Worm (Caenorhabditis elegans) whole organism, mixed stage, embryonic: ENCODE measurements around the gene W01H2.2.

Source experiments
- M03D4.4 ChIP-seq: sonication (generic microtip); optimal IDR thresholded peaks from 2 replicates; lab custom pipeline; 2017; ENCODE audit warnings: mild to moderate bottlenecking, missing genetic modification characterization, missing compliant biosample characterization
- cnd-1 ChIP-seq: fragments of 200-800 bp; sonication (Bioruptor generic); optimal IDR thresholded peaks from 2 replicates; lab custom pipeline; 2018; ENCODE audit warnings: mild to moderate bottlenecking, missing genetic modification characterization, missing compliant biosample characterization
- nhr-28 ChIP-seq: fragments of 150-350 bp; optimal IDR thresholded peaks from 2 replicates; lab custom pipeline; 2014; ENCODE audit warnings: missing biosample characterization, missing genetic modification characterization
- tbx-8 ChIP-seq: fragments of 200-800 bp; sonication (Bioruptor generic); optimal IDR thresholded peaks from 2 replicates; lab custom pipeline; 2018; ENCODE audit warnings: mild to moderate bottlenecking, missing genetic modification characterization, moderate library complexity, missing compliant biosample characterization

- TF ChIP-seq nhr-28 (no peak), cnd-1 (tag; lab: Kevin White, UChicago) (no peak), tbx-8 (no peak), M03D4.4 (tag; lab: Kevin White, UChicago) (no peak)
Observed at ce11 chrX:4256761-4257160, 38.5 kb upstream of the W01H2.2 start, which contains the start of gene srv-6.
